Worm (Caenorhabditis elegans): Measurements from ENCODE around the gene vhp-1.

DNA sequence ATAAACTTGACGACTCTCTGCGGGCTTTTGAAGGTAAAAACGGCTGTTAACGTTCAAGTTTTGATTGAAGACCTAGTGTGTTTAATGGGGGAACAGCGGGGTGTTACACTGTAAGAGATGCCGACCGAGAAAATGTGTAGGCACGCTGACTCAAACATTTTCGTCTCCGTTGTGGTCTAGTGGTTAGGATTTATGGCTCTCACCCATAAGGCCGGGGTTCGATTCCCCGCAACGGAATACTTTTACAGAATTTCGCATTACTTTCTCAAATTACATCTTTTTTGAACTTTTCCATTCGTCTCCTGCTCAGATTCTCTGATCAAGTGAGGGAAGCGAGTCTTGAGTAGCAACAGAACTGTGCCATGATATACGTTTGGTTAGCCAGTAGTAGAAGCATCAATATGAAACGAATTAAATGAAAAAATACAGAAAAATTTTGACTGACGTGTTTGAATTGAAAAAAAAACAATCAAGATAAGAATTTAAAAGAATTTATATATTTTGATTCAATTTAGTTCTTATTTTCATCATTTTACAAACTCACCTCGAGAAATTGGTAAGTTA is 29.7 kb upstream of the vhp-1 start, which contains the start of gene ZK622.1:
- TF ChIP-seq unc-62 (GFP tag; optimal IDR thresholded peaks at IDR 0.05) = no peak
- peak; percentile 44 for TF ChIP-seq ham-2 (GFP tag; optimal IDR thresholded peaks at IDR 0.05)
- TF ChIP-seq unc-39 (tag; optimal IDR thresholded peaks at IDR 0.05) = no peak
- no peak for TF ChIP-seq tbx-8 (GFP tag; optimal IDR thresholded peaks at IDR 0.05)
- TF ChIP-seq elt-3 (tag; optimal IDR thresholded peaks at IDR 0.05) = no peak
- no peak for TF ChIP-seq snpc-4 (tag; optimal IDR thresholded peaks at IDR 0.05)
- TF ChIP-seq ztf-11 (tag; optimal IDR thresholded peaks at IDR 0.05) = no peak

All from whole organism, mixed stage, embryonic.